Fruit fly (Drosophila melanogaster) whole organism, embryonic: ENCODE results near the gene CG4297.

Experiments
- Bdp1 ChIP-seq: fragments of 200-800 bp; sonication (Bioruptor generic); optimal IDR thresholded peaks from 3 replicates; lab custom pipeline; 2016; ENCODE audit warnings: missing biosample characterization, missing genetic modification characterization
- CG1024 ChIP-seq: fragments of 200-800 bp; sonication (Bioruptor generic); IDR thresholded peaks from 2 replicates; pipeline ENCODE4 v1.3.6; 2022; ENCODE audit warnings: missing biosample characterization, missing genetic modification characterization
- CG10366 ChIP-seq: fragments of 200-800 bp; sonication (Bioruptor generic); IDR thresholded peaks from 2 replicates; pipeline ENCODE4 v1.3.6; 2022; ENCODE audit warnings: missing biosample characterization, missing genetic modification characterization
- CG10543 ChIP-seq: fragments of 200-800 bp; sonication (Bioruptor generic); optimal IDR thresholded peaks from 3 replicates; lab custom pipeline; 2017; ENCODE audit warnings: missing biosample characterization, mild to moderate bottlenecking, missing genetic modification characterization, moderate library complexity
- CG10979 ChIP-seq: fragments of 200-800 bp; sonication (Bioruptor generic); optimal IDR thresholded peaks from 2 replicates; lab custom pipeline; 2018; ENCODE audit warnings: missing biosample characterization, mild to moderate bottlenecking, missing genetic modification characterization, moderate library complexity
- CG12219 ChIP-seq: fragments of 200-800 bp; sonication (Bioruptor generic); optimal IDR thresholded peaks from 3 replicates; lab custom pipeline; 2018; ENCODE audit warnings: missing biosample characterization, mild to moderate bottlenecking, missing genetic modification characterization
- CG12659 ChIP-seq: fragments of 200-800 bp; sonication (Bioruptor generic); optimal IDR thresholded peaks from 3 replicates; lab custom pipeline; 2017; ENCODE audit warnings: mild to moderate bottlenecking, missing biosample characterization, missing genetic modification reagents, missing genetic modification characterization
- CG12942 ChIP-seq: fragments of 200-800 bp; sonication (Bioruptor generic); optimal IDR thresholded peaks from 3 replicates; lab custom pipeline; 2016; ENCODE audit warnings: missing biosample characterization, missing genetic modification characterization
- CG16813 ChIP-seq: fragments of 200-800 bp; sonication (Bioruptor generic); IDR thresholded peaks from 3 replicates; pipeline ENCODE4 v1.3.6; 2022; ENCODE audit warnings: missing biosample characterization, missing genetic modification characterization; ENCODE audit not compliant: partially characterized antibody
- CG17359 ChIP-seq: fragments of 200-800 bp; sonication (Bioruptor generic); optimal IDR thresholded peaks from 3 replicates; lab custom pipeline; 2018; ENCODE audit warnings: missing biosample characterization, mild to moderate bottlenecking, missing genetic modification characterization, moderate library complexity
- CG17829 ChIP-seq: fragments of 200-800 bp; optimal IDR thresholded peaks from 2 replicates; lab custom pipeline; 2019; ENCODE audit warnings: missing biosample characterization, mild to moderate bottlenecking, missing genetic modification characterization, moderate library complexity
- CG2202 ChIP-seq: fragments of 200-800 bp; sonication (Bioruptor generic); optimal IDR thresholded peaks from 2 replicates; lab custom pipeline; 2018; ENCODE audit warnings: missing biosample characterization, mild to moderate bottlenecking, missing genetic modification characterization
- CG2678 ChIP-seq: fragments of 200-800 bp; sonication (Bioruptor generic); optimal IDR thresholded peaks from 3 replicates; lab custom pipeline; 2019; ENCODE audit warnings: missing biosample characterization, mild to moderate bottlenecking, missing genetic modification characterization, moderate library complexity
- CG2875 ChIP-seq: fragments of 200-800 bp; sonication (Bioruptor generic); optimal IDR thresholded peaks from 2 replicates; lab custom pipeline; 2017; ENCODE audit warnings: missing biosample characterization, mild to moderate bottlenecking, missing genetic modification characterization, missing genetic modification reagents
- CG32532 ChIP-seq: fragments of 200-800 bp; sonication (Bioruptor generic); IDR thresholded peaks from 2 replicates; pipeline ENCODE4 v1.3.6; 2022; ENCODE audit warnings: missing biosample characterization, missing genetic modification characterization
- CG3726 ChIP-seq: fragments of 200-800 bp; sonication (Bioruptor generic); IDR thresholded peaks from 3 replicates; pipeline ENCODE4, ENCODE4 v1.3.6; 2022; ENCODE audit warnings: missing biosample characterization, missing genetic modification characterization
- CG4328 ChIP-seq: fragments of 200-800 bp; sonication (Bioruptor generic); optimal IDR thresholded peaks from 3 replicates; lab custom pipeline; 2017; ENCODE audit warnings: missing biosample characterization, missing genetic modification reagents, missing genetic modification characterization
- CG4617 ChIP-seq: fragments of 200-800 bp; sonication (Bioruptor generic); optimal IDR thresholded peaks from 3 replicates; lab custom pipeline; 2016; ENCODE audit warnings: missing biosample characterization, missing genetic modification characterization, borderline replicate concordance
- CG6654 ChIP-seq: fragments of 200-800 bp; sonication (Bioruptor generic); optimal IDR thresholded peaks from 2 replicates; lab custom pipeline; 2017; ENCODE audit warnings: missing biosample characterization, mild to moderate bottlenecking, missing genetic modification characterization
- CG7786 ChIP-seq: fragments of 200-800 bp; sonication (Bioruptor generic); optimal IDR thresholded peaks from 2 replicates; lab custom pipeline; 2016; ENCODE audit warnings: missing biosample characterization, missing genetic modification characterization
- CG8924 ChIP-seq: fragments of 200-800 bp; optimal IDR thresholded peaks from 3 replicates; lab custom pipeline; 2019; ENCODE audit warnings: missing biosample characterization, mild to moderate bottlenecking, missing genetic modification characterization, moderate library complexity
- Deaf1 ChIP-seq: fragments of 200-800 bp; optimal IDR thresholded peaks from 3 replicates; lab custom pipeline; 2019; ENCODE audit warnings: missing biosample characterization, mild to moderate bottlenecking, missing genetic modification characterization, moderate library complexity
- Dek ChIP-seq: fragments of 200-800 bp; sonication (Bioruptor generic); optimal IDR thresholded peaks from 3 replicates; lab custom pipeline; 2019; ENCODE audit warnings: missing biosample characterization, mild to moderate bottlenecking, missing genetic modification characterization, moderate library complexity
- ERR ChIP-seq: fragments of 200-800 bp; sonication (Bioruptor generic); optimal IDR thresholded peaks from 2 replicates; lab custom pipeline; 2016; ENCODE audit warnings: missing biosample characterization, missing genetic modification characterization
- Hand ChIP-seq: fragments of 200-800 bp; sonication (Bioruptor generic); optimal IDR thresholded peaks from 2 replicates; lab custom pipeline; 2017; ENCODE audit warnings: mild to moderate bottlenecking, missing biosample characterization, missing genetic modification reagents, missing genetic modification characterization
- Kr ChIP-seq: fragments of 200-800 bp; sonication (Bioruptor generic); optimal IDR thresholded peaks from 2 replicates; lab custom pipeline; 2017; ENCODE audit warnings: missing biosample characterization, mild to moderate bottlenecking, missing genetic modification characterization
- NFAT ChIP-seq: fragments of 200-800 bp; sonication (Bioruptor generic); IDR thresholded peaks from 2 replicates; pipeline ENCODE4 v1.3.6; 2022; ENCODE audit warnings: missing biosample characterization, missing genetic modification characterization
- Optix ChIP-seq: fragments of 200-800 bp; sonication (Bioruptor generic); IDR thresholded peaks from 3 replicates; pipeline ENCODE4 v1.3.6; 2022; ENCODE audit warnings: missing biosample characterization, missing genetic modification characterization
- Scr ChIP-seq: fragments of 200-800 bp; sonication (Bioruptor generic); IDR thresholded peaks from 2 replicates; pipeline ENCODE4 v1.3.6; 2022; ENCODE audit warnings: missing biosample characterization, missing genetic modification characterization; ENCODE audit not compliant: partially characterized antibody
- az2 ChIP-seq: fragments of 200-800 bp; sonication (Bioruptor generic); optimal IDR thresholded peaks from 3 replicates; lab custom pipeline; 2016; ENCODE audit warnings: missing biosample characterization, missing genetic modification characterization
- bab2 ChIP-seq: fragments of 200-800 bp; sonication (Bioruptor generic); optimal IDR thresholded peaks from 2 replicates; lab custom pipeline; 2016; ENCODE audit warnings: missing biosample characterization, missing genetic modification characterization
- br ChIP-seq: fragments of >200 bp; optimal IDR thresholded peaks from 2 replicates; lab custom pipeline; 2017
- crol ChIP-seq: fragments of 200-800 bp; sonication (Bioruptor generic); IDR thresholded peaks from 2 replicates; pipeline ENCODE4 v1.3.6; 2022; ENCODE audit warnings: missing biosample characterization, missing genetic modification characterization
- dan ChIP-seq: fragments of 200-800 bp; sonication (Bioruptor generic); IDR thresholded peaks from 2 replicates; pipeline ENCODE4 v1.3.6; 2022; ENCODE audit warnings: missing biosample characterization, missing genetic modification characterization
- dysf ChIP-seq: fragments of 200-800 bp; sonication (Bioruptor generic); IDR thresholded peaks from 3 replicates; pipeline ENCODE4 v1.3.6; 2022; ENCODE audit warnings: missing biosample characterization, missing genetic modification characterization
- eyg ChIP-seq: fragments of 200-800 bp; sonication (Bioruptor generic); optimal IDR thresholded peaks from 3 replicates; lab custom pipeline; 2016; ENCODE audit warnings: missing biosample characterization, missing genetic modification characterization
- ham ChIP-seq: fragments of 200-800 bp; sonication (Bioruptor generic); IDR thresholded peaks from 2 replicates; pipeline ENCODE4 v1.3.6; 2022; ENCODE audit warnings: missing biosample characterization, missing genetic modification characterization
- kni ChIP-seq: fragments of 200-800 bp; sonication (Bioruptor generic); optimal IDR thresholded peaks from 3 replicates; lab custom pipeline; 2017; ENCODE audit warnings: mild to moderate bottlenecking, missing biosample characterization, missing genetic modification reagents, missing genetic modification characterization
- lbe ChIP-seq: fragments of 200-800 bp; sonication (Bioruptor generic); optimal IDR thresholded peaks from 2 replicates; lab custom pipeline; 2016; ENCODE audit warnings: missing biosample characterization, mild to moderate bottlenecking, missing genetic modification characterization
- lmd ChIP-seq: fragments of 200-800 bp; sonication (Bioruptor generic); IDR thresholded peaks from 2 replicates; pipeline ENCODE4 v1.3.6; 2022; ENCODE audit warnings: missing biosample characterization, missing genetic modification characterization
- nom ChIP-seq: fragments of 200-800 bp; sonication (Bioruptor generic); optimal IDR thresholded peaks from 2 replicates; lab custom pipeline; 2017; ENCODE audit warnings: missing biosample characterization, missing genetic modification characterization, mild to moderate bottlenecking, moderate library complexity, missing genetic modification reagents
- ro ChIP-seq: fragments of 200-800 bp; sonication (Bioruptor generic); IDR thresholded peaks from 2 replicates; pipeline ENCODE4 v1.3.6; 2022; ENCODE audit warnings: missing biosample characterization, missing genetic modification characterization
- sc ChIP-seq, 3 experiments: fragments of >200 bp in 2 of 3; fragments of 200-800 bp in 1 of 3; sonication (Bioruptor generic) in 1 of 3; optimal IDR thresholded peaks; 2 replicates in 2 of 3; 3 replicates in 1 of 3; lab custom pipeline; 2017; ENCODE audit warnings: mild to moderate bottlenecking in 1 of 3, missing biosample characterization in 1 of 3, missing genetic modification characterization in 1 of 3, missing genetic modification reagents in 1 of 3
- ssp ChIP-seq: fragments of 200-800 bp; sonication (Bioruptor generic); IDR thresholded peaks from 2 replicates; pipeline ENCODE4 v1.3.6; 2022; ENCODE audit warnings: missing biosample characterization, missing genetic modification characterization
- stc ChIP-seq: fragments of 200-800 bp; sonication (Bioruptor generic); IDR thresholded peaks from 2 replicates; pipeline ENCODE4 v1.3.6; 2022; ENCODE audit warnings: missing biosample characterization, missing genetic modification characterization
- tap ChIP-seq: fragments of 200-800 bp; optimal IDR thresholded peaks from 3 replicates; lab custom pipeline; 2019; ENCODE audit warnings: missing biosample characterization, mild to moderate bottlenecking, missing genetic modification characterization, moderate library complexity
- tx ChIP-seq: fragments of 200-800 bp; sonication (Bioruptor generic); optimal IDR thresholded peaks from 2 replicates; lab custom pipeline; 2016; ENCODE audit warnings: missing biosample characterization, missing genetic modification characterization
- yki ChIP-seq: fragments of >200 bp; optimal IDR thresholded peaks from 3 replicates; lab custom pipeline; 2018
- zf30C ChIP-seq: fragments of 200-800 bp; sonication (Bioruptor generic); optimal IDR thresholded peaks from 3 replicates; lab custom pipeline; 2018; ENCODE audit warnings: missing biosample characterization, mild to moderate bottlenecking, missing genetic modification characterization

Gene CG4297

DNA sequence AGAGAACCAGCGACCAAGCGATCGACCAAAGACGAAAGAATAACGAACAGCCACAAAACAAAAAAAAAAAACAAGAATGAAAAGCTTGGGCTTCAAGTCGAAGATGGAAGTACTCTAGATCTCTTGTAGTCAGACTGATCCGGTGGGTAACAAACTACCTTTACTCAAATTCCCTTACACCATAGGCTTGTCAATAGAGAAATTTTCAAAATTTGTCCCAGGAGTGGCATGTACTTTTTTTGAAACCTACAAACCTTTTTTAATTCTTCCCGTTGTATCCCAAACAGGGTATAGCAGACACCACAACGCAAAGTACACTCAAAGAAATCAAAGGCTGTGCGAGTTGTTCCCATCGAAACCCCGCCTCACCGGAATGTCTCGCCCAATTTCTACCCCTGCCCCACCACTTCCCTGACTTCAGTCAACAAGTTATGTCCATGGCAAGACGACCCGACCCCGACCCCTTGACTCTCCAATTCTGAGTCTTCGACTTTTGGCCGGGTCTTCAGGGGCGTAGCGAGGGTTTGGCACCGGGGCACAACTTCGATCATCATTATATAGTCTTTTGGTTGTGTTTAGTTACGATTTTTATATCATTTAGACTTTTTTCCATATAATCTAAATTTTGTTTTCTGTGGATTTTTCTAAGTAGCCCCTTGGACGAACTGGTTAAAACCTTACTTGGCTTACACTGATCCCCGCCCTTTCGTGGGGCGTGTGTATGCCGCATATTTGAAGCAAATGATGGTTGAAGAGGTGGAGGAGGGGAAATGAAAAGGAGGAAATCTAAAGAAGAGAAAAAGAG is 42.1 kb downstream of the CG4297 start (continued):
- TF ChIP-seq CG12219 (GFP tag; lab: Kevin White, UChicago): no peak
- no peak for TF ChIP-seq CG12942
- peak; percentile 42 for TF ChIP-seq CG17829 (tag; lab: Kevin White, UChicago)
- TF ChIP-seq CG16813 (GFP tag; lab: Robert Waterston, UW): peak; percentile 34; the same call in 1 of the 3 replicates
- TF ChIP-seq lmd (GFP tag; lab: Robert Waterston, UW): peak; percentile 43; the same call in 1 of the 2 replicates
- no peak for TF ChIP-seq tap (tag; lab: Kevin White, UChicago)
- TF ChIP-seq dan: 0 out of 2 replicates have a peak, but pooled peaks have one; percentile 45
- no peak for TF ChIP-seq ham (GFP tag; lab: Robert Waterston, UW)
- peak; percentile 39 for TF ChIP-seq CG10366
- TF ChIP-seq CG8924 (tag; lab: Kevin White, UChicago): peak; percentile 46
- peak; percentile 0 for TF ChIP-seq CG2202 (tag; lab: Kevin White, UChicago)
- TF ChIP-seq CG6654: no peak
- peak; percentile 23 for TF ChIP-seq bab2 (GFP tag; lab: Kevin White, UChicago)
- TF ChIP-seq CG4328 (GFP tag; lab: Kevin White, UChicago): no peak
- no peak for TF ChIP-seq Scr
- peak; percentile 86 for TF ChIP-seq crol (GFP tag; lab: Robert Waterston, UW)
- no peak for TF ChIP-seq Kr
- TF ChIP-seq br (lab: Kevin White, UChicago): no peak
- TF ChIP-seq CG32532 (GFP tag; lab: Robert Waterston, UW): peak; percentile 60
- no peak for TF ChIP-seq Deaf1 (tag; lab: Kevin White, UChicago)
- no peak for TF ChIP-seq CG1024 (GFP tag; lab: Robert Waterston, UW)
- peak; percentile 63 for TF ChIP-seq CG7786
- TF ChIP-seq ssp (GFP tag; lab: Robert Waterston, UW): peak; percentile 25; the same call in 1 of the 2 replicates
- TF ChIP-seq NFAT: peak; percentile 64
- peak; percentile 31 for TF ChIP-seq tx (GFP tag; lab: Kevin White, UChicago)
- peak; percentile 10 for TF ChIP-seq nom (GFP tag; lab: Kevin White, UChicago)
- peak; percentile 39 for TF ChIP-seq eyg (GFP tag; lab: Kevin White, UChicago)
- no peak for TF ChIP-seq ro (GFP tag; lab: Robert Waterston, UW)
- TF ChIP-seq Dek (tag; lab: Kevin White, UChicago): no peak
- TF ChIP-seq kni (GFP tag; lab: Kevin White, UChicago): peak; percentile 62
- TF ChIP-seq zf30C: peak; percentile 61
- TF ChIP-seq CG2875: peak; percentile 25
- TF ChIP-seq yki (lab: Kevin White, UChicago): no peak
- peak; percentile 38 for TF ChIP-seq ERR (GFP tag; lab: Kevin White, UChicago)
- TF ChIP-seq stc: no peak
- peak; percentile 91 for TF ChIP-seq lbe
- no peak for TF ChIP-seq sc (optimal IDR thresholded peaks at IDR 0.05; lab: Kevin White, UChicago)
- TF ChIP-seq sc (GFP tag; optimal IDR thresholded peaks at IDR 0.05; lab: Kevin White, UChicago): no peak
- no peak for TF ChIP-seq Hand (GFP tag; lab: Kevin White, UChicago)
- no peak for TF ChIP-seq CG3726 (GFP tag; lab: Robert Waterston, UW)
- TF ChIP-seq az2: peak; percentile 53
- no peak for TF ChIP-seq Optix (GFP tag; lab: Robert Waterston, UW)
- TF ChIP-seq CG12659: no peak
- peak; percentile 59; the same call in 2 of the 3 replicates for TF ChIP-seq dysf (GFP tag; lab: Robert Waterston, UW)
- TF ChIP-seq Bdp1 (GFP tag; lab: Kevin White, UChicago): peak; percentile 5
- TF ChIP-seq CG10543 (GFP tag; lab: Kevin White, UChicago): no peak
- TF ChIP-seq CG17359: peak; percentile 7
- peak; percentile 66 for TF ChIP-seq CG2678
- no peak for TF ChIP-seq CG4617 (GFP tag; lab: Kevin White, UChicago)
- TF ChIP-seq CG10979 (tag; lab: Kevin White, UChicago): peak; percentile 72
